Worm (Caenorhabditis elegans) whole organism, L4 larva: ENCODE measurements around the gene ssl-1.

Source experiments
- D1046.2 ChIP-seq: fragments of 200-800 bp; sonication (Bioruptor generic); IDR thresholded peaks from 2 replicates; pipeline ENCODE4 v1.3.6; 2022; ENCODE audit warnings: missing genetic modification characterization, missing compliant biosample characterization
- F10B5.3 ChIP-seq: sonication (generic microtip); optimal IDR thresholded peaks from 2 replicates; lab custom pipeline; 2016; ENCODE audit warnings: mild to moderate bottlenecking, missing genetic modification characterization, missing compliant biosample characterization
- Y48G9A.11 ChIP-seq: fragments of 200-800 bp; sonication (Bioruptor generic); IDR thresholded peaks from 2 replicates; pipeline ENCODE4 v1.3.6; 2022; ENCODE audit warnings: missing genetic modification reagents, missing genetic modification characterization, missing compliant biosample characterization
- Y5F2A.4 ChIP-seq: fragments of 200-800 bp; sonication (Bioruptor generic); optimal IDR thresholded peaks from 2 replicates; lab custom pipeline; 2018; ENCODE audit warnings: mild to moderate bottlenecking, missing genetic modification characterization, missing compliant biosample characterization
- Y75B8A.6 ChIP-seq: fragments of 200-800 bp; sonication (Bioruptor generic); IDR thresholded peaks from 2 replicates; pipeline ENCODE4 v1.3.6; 2022; ENCODE audit warnings: missing genetic modification reagents, missing genetic modification characterization, missing compliant biosample characterization
- ZK546.5 ChIP-seq, 2 experiments: sonication (generic microtip); optimal IDR thresholded peaks; 2 replicates each; lab custom pipeline; 2017; ENCODE audit warnings: missing biosample characterization in 2 of 2, missing genetic modification characterization in 2 of 2
- aha-1 ChIP-seq: fragments of 150-350 bp; peaks from one replicate; lab custom pipeline; 2014; ENCODE audit warnings: missing biosample characterization, missing genetic modification characterization
- aly-2 ChIP-seq: sonication (generic microtip); optimal IDR thresholded peaks from 2 replicates; lab custom pipeline; 2018; ENCODE audit warnings: missing biosample characterization, missing genetic modification characterization
- attf-4 ChIP-seq: sonication (generic microtip); optimal IDR thresholded peaks from 3 replicates; lab custom pipeline; 2017; ENCODE audit warnings: missing biosample characterization, missing genetic modification characterization
- ceh-20 ChIP-seq: fragments of 200-800 bp; sonication (Bioruptor generic); IDR thresholded peaks from 2 replicates; pipeline ENCODE4 v1.3.6; 2022; ENCODE audit warnings: missing genetic modification reagents, missing genetic modification characterization, missing compliant biosample characterization
- ceh-28 ChIP-seq: fragments of 150-350 bp; optimal IDR thresholded peaks from 2 replicates; lab custom pipeline; 2014; ENCODE audit warnings: missing biosample characterization, missing genetic modification reagents, missing genetic modification characterization
- ceh-44 ChIP-seq: fragments of 200-800 bp; sonication (Bioruptor generic); IDR thresholded peaks from 2 replicates; pipeline ENCODE4 v1.3.6; 2022; ENCODE audit warnings: missing genetic modification reagents, missing genetic modification characterization, missing compliant biosample characterization
- daf-12 ChIP-seq: fragments of 150-350 bp; optimal IDR thresholded peaks from 2 replicates; lab custom pipeline; 2014; ENCODE audit warnings: missing biosample characterization, missing genetic modification reagents, missing genetic modification characterization
- daf-8 ChIP-seq: fragments of 200-800 bp; sonication (Bioruptor generic); IDR thresholded peaks from 2 replicates; pipeline ENCODE4 v1.3.6; 2022; ENCODE audit warnings: missing genetic modification characterization, missing compliant biosample characterization
- dpl-1 ChIP-seq: fragments of 150-350 bp; optimal IDR thresholded peaks from 2 replicates; lab custom pipeline; 2014; ENCODE audit warnings: missing biosample characterization, missing genetic modification reagents, missing genetic modification characterization
- dve-1 ChIP-seq: sonication (generic microtip); optimal IDR thresholded peaks from 2 replicates; lab custom pipeline; 2017; ENCODE audit warnings: antibody characterized with exemption, mild to moderate bottlenecking, missing genetic modification characterization, missing compliant biosample characterization; ENCODE audit not compliant: insufficient read depth
- fkh-10 ChIP-seq: fragments of 150-350 bp; optimal IDR thresholded peaks from 2 replicates; lab custom pipeline; 2014; ENCODE audit warnings: missing biosample characterization, missing genetic modification reagents, missing genetic modification characterization
- hif-1 ChIP-seq, 2 experiments: sonication (generic microtip); optimal IDR thresholded peaks; 2 replicates each; lab custom pipeline; 2016 to 2017; ENCODE audit warnings: missing compliant biosample characterization in 2 of 2, missing genetic modification characterization in 2 of 2, missing genetic modification reagents in 2 of 2, missing genotype in 2 of 2, mild to moderate bottlenecking in 1 of 2
- lim-7 ChIP-seq: fragments of 200-800 bp; sonication (Bioruptor generic); IDR thresholded peaks from 2 replicates; pipeline ENCODE4 v1.3.6; 2022; ENCODE audit warnings: missing genetic modification characterization, missing compliant biosample characterization
- lin-13 ChIP-seq: fragments of 150-350 bp; optimal IDR thresholded peaks from 2 replicates; lab custom pipeline; 2014; ENCODE audit warnings: missing biosample characterization, missing genetic modification reagents, missing genetic modification characterization
- lin-15B ChIP-seq: fragments of 150-350 bp; sonication (generic microtip); optimal IDR thresholded peaks from 3 replicates; lab custom pipeline; 2014; ENCODE audit warnings: missing biosample characterization, missing genetic modification characterization
- lin-39 ChIP-seq: fragments of 150-350 bp; optimal IDR thresholded peaks from 2 replicates; lab custom pipeline; 2014; ENCODE audit warnings: missing biosample characterization, missing genetic modification reagents, missing genetic modification characterization
- lir-3 ChIP-seq: sonication (generic microtip); optimal IDR thresholded peaks from 2 replicates; lab custom pipeline; 2016; ENCODE audit warnings: mild to moderate bottlenecking, missing genetic modification characterization, missing compliant biosample characterization
- madf-5 ChIP-seq, 2 experiments: fragments of 200-800 bp; sonication (Bioruptor generic); IDR thresholded peaks; 2 replicates each; pipeline ENCODE4 v1.3.6; 2022; ENCODE audit warnings: missing compliant biosample characterization in 2 of 2, missing genetic modification characterization in 2 of 2
- mdt-29 ChIP-seq: fragments of 200-800 bp; sonication (Bioruptor generic); IDR thresholded peaks from 2 replicates; pipeline ENCODE4 v1.3.6; 2022; ENCODE audit warnings: missing genetic modification reagents, missing genetic modification characterization, missing compliant biosample characterization
- mxl-3 ChIP-seq: fragments of 200-800 bp; sonication (Bioruptor generic); optimal IDR thresholded peaks from 2 replicates; lab custom pipeline; 2018; ENCODE audit warnings: mild to moderate bottlenecking, missing genetic modification characterization, missing compliant biosample characterization
- nhr-102 ChIP-seq: sonication (generic microtip); optimal IDR thresholded peaks from 2 replicates; lab custom pipeline; 2016; ENCODE audit warnings: mild to moderate bottlenecking, missing genetic modification characterization, moderate library complexity, missing compliant biosample characterization
- nhr-11 ChIP-seq: fragments of 150-350 bp; optimal IDR thresholded peaks from 2 replicates; lab custom pipeline; 2014; ENCODE audit warnings: missing biosample characterization, missing genetic modification characterization
- nhr-111 ChIP-seq: fragments of 200-800 bp; sonication (Bioruptor generic); optimal IDR thresholded peaks from 2 replicates; lab custom pipeline; 2018; ENCODE audit warnings: mild to moderate bottlenecking, missing genetic modification characterization, missing compliant biosample characterization
- nhr-28 ChIP-seq: fragments of 150-350 bp; optimal IDR thresholded peaks from 2 replicates; lab custom pipeline; 2014; ENCODE audit warnings: missing biosample characterization, missing genetic modification characterization
- nhr-41 ChIP-seq: fragments of 200-800 bp; sonication (Bioruptor generic); IDR thresholded peaks from 2 replicates; pipeline ENCODE4 v1.3.6; 2022; ENCODE audit warnings: missing genetic modification reagents, missing genetic modification characterization, missing compliant biosample characterization
- nhr-48 ChIP-seq: sonication (generic microtip); optimal IDR thresholded peaks from 2 replicates; lab custom pipeline; 2016; ENCODE audit warnings: mild to moderate bottlenecking, missing genetic modification characterization, missing compliant biosample characterization
- pha-4 ChIP-seq, 2 experiments: fragments of 150-350 bp in 1 of 2; fragments of 200-800 bp in 1 of 2; sonication (Bioruptor generic) in 1 of 2; IDR thresholded peaks in 1 of 2; optimal IDR thresholded peaks in 1 of 2; 2 replicates each; pipeline versions ENCODE4 v1.3.6 to Lab custom; 2014 to 2022; ENCODE audit warnings: missing genetic modification characterization in 2 of 2, missing genetic modification reagents in 2 of 2, missing biosample characterization in 1 of 2, missing compliant biosample characterization in 1 of 2
- set-16 ChIP-seq: fragments of 200-800 bp; sonication (Bioruptor generic); IDR thresholded peaks from 2 replicates; pipeline ENCODE4 v1.3.6; 2022; ENCODE audit warnings: missing genetic modification reagents, missing genetic modification characterization, missing compliant biosample characterization
- spr-3 ChIP-seq: fragments of 200-800 bp; sonication (Bioruptor generic); optimal IDR thresholded peaks from 2 replicates; lab custom pipeline; 2018; ENCODE audit warnings: mild to moderate bottlenecking, missing genetic modification characterization, missing compliant biosample characterization
- tag-97 ChIP-seq: fragments of 200-800 bp; sonication (Bioruptor generic); IDR thresholded peaks from 2 replicates; pipeline ENCODE4 v1.3.6; 2022; ENCODE audit warnings: missing genetic modification characterization, missing compliant biosample characterization
- tra-1 ChIP-seq: fragments of 200-800 bp; sonication (Bioruptor generic); IDR thresholded peaks from 2 replicates; pipeline ENCODE4 v1.3.6; 2022; ENCODE audit warnings: missing genetic modification reagents, missing genetic modification characterization, missing compliant biosample characterization
- unc-39 ChIP-seq: sonication (generic microtip); optimal IDR thresholded peaks from 2 replicates; lab custom pipeline; 2017; ENCODE audit warnings: missing biosample characterization, missing genetic modification characterization
- unc-62 ChIP-seq, 3 experiments: fragments of 150-350 bp in 1 of 3; sonication (generic microtip); optimal IDR thresholded peaks in 2 of 3; peaks in 1 of 3; 1 replicate in 1 of 3; 2 replicates in 2 of 3; lab custom pipeline; 2014 to 2017; ENCODE audit warnings: missing biosample characterization in 3 of 3, missing genetic modification characterization in 3 of 3, missing genetic modification reagents in 3 of 3, missing genotype in 1 of 3
- vab-7 ChIP-seq: fragments of 200-800 bp; sonication (Bioruptor generic); IDR thresholded peaks from 2 replicates; pipeline ENCODE4 v1.3.6; 2022; ENCODE audit warnings: missing genetic modification reagents, missing genetic modification characterization, missing compliant biosample characterization
- zag-1 ChIP-seq: fragments of 150-350 bp; optimal IDR thresholded peaks from 2 replicates; lab custom pipeline; 2014; ENCODE audit warnings: missing biosample characterization, missing genetic modification characterization
- zfp-2 ChIP-seq: sonication (generic microtip); optimal IDR thresholded peaks from 2 replicates; lab custom pipeline; 2016; ENCODE audit warnings: mild to moderate bottlenecking, missing genetic modification characterization, missing compliant biosample characterization
- zip-2 ChIP-seq: fragments of 150-350 bp; optimal IDR thresholded peaks from 2 replicates; lab custom pipeline; 2014; ENCODE audit warnings: missing biosample characterization, missing genetic modification characterization
- ztf-7 ChIP-seq: fragments of 150-350 bp; optimal IDR thresholded peaks from 2 replicates; lab custom pipeline; 2014; ENCODE audit warnings: missing biosample characterization, missing genetic modification characterization

The ssl-1 gene

ce11 chrIII:12779676-12780337 lies 65.4 kb downstream of the ssl-1 start, which contains the start of gene gab-1:
gab-1 (minus strand) TSS chrIII:12779726.
- no peak for TF ChIP-seq ZK546.5 (tag; optimal IDR thresholded peaks at IDR 0.05; lab: Kevin White, UChicago)
- TF ChIP-seq set-16 (GFP tag; lab: Robert Waterston, UW): peak; percentile 77
- TF ChIP-seq aha-1 (tag; lab: Kevin White, UChicago): peak; percentile 10

DNA sequence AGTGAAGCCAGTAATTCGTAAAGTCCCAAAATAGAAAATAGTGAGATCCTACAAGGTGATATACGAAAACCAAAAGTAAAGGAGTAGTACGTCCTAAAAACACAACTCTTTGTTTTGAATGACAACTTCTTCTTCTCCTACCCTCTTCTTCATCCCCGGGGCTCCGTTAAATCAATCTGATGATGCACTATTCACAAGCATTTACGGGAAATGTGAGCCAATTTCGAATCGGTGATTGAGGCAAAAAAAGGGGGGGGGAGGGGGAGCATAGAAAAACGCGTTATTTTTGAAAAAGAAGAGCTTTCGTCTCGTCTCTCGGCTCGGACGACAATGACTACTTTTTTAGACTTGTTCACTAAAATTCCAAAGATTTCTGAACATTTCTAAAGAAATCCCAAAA lies 69.5 kb downstream of the ssl-1 start:
- TF ChIP-seq nhr-48 (no peak), fkh-10 (GFP tag; lab: Kevin White, UChicago) (peak; percentile 71), hif-1 (tag; optimal IDR thresholded peaks at IDR 0.05; lab: Kevin White, UChicago) (no peak)

DNA sequence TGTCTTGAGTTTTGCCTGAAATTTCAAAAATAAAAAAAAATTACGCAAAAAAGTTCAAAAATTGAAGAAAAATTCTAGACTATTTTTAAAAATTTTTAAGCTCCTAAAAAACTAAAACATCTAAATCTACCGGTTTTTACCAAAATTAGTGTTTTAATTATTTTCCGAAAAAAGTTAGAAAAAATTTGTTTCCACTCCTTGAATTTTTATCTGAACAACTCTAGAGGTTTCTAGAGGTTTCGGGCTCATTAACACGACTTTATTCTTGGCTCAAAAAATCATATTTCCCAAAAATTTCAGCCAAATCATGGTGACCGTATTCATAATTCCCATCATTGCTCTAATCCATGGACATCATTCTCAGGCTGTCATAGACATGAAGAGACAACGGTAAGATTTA lies 70.5 kb downstream of the ssl-1 start, which contains the start of gene lgc-37:
Gene lgc-37, plus strand, starts transcription at position 301 of the 400 bp plus-strand sequence.
- TF ChIP-seq Y75B8A.6 (GFP tag; lab: Robert Waterston, UW) (no peak), ceh-44 (no peak), Y5F2A.4 (GFP tag; lab: Kevin White, UChicago) (no peak), nhr-102 (no peak), ceh-20 (no peak), hif-1 (tag; optimal IDR thresholded peaks at IDR 0.05; lab: Kevin White, UChicago) (no peak), daf-8 (GFP tag; lab: Robert Waterston, UW) (no peak), lin-13 (GFP tag; lab: Kevin White, UChicago) (no peak), madf-5 (GFP tag; IDR thresholded peaks at IDR 0.05; lab: Robert Waterston, UW) (no peak), lin-39 (tag; lab: Kevin White, UChicago) (no peak), lin-15B (no peak), F10B5.3 (tag; lab: Kevin White, UChicago) (no peak), nhr-11 (no peak), attf-4 (no peak), zfp-2 (no peak), lir-3 (no peak), zip-2 (tag; lab: Kevin White, UChicago) (no peak), ceh-28 (tag; lab: Kevin White, UChicago) (no peak)

- TF ChIP-seq lin-39 (tag; lab: Kevin White, UChicago) (no peak), attf-4 (no peak), lim-7 (GFP tag; lab: Robert Waterston, UW) (no peak), nhr-28 (tag; lab: Kevin White, UChicago) (no peak), spr-3 (GFP tag; lab: Kevin White, UChicago) (no peak), vab-7 (no peak), ceh-44 (no peak), zag-1 (no peak), unc-62 (GFP tag; optimal IDR thresholded peaks at IDR 0.05 in 1 of 2; lab: Kevin White, UChicago) (no peak), unc-62 (tag; optimal IDR thresholded peaks at IDR 0.05; lab: Kevin White, UChicago) (no peak), lin-15B (no peak), Y48G9A.11 (no peak), mdt-29 (GFP tag; lab: Robert Waterston, UW) (no peak), unc-39 (tag; lab: Kevin White, UChicago) (no peak), ztf-7 (tag; lab: Kevin White, UChicago) (no peak)
These were observed 71.1 kb downstream of the ssl-1 start for ce11 chrIII:12785427-12785826.

- TF ChIP-seq daf-12 (tag; lab: Kevin White, UChicago) (no peak), nhr-111 (no peak), set-16 (GFP tag; lab: Robert Waterston, UW) (peak; percentile 67), nhr-48 (no peak), dve-1 (tag; lab: Kevin White, UChicago) (no peak), aha-1 (tag; lab: Kevin White, UChicago) (peak; percentile 68), D1046.2 (GFP tag; lab: Robert Waterston, UW) (no peak), nhr-41 (GFP tag; lab: Robert Waterston, UW) (no peak), tra-1 (GFP tag; lab: Robert Waterston, UW) (no peak), mxl-3 (GFP tag; lab: Kevin White, UChicago) (no peak), tag-97 (no peak), pha-4 (GFP tag; IDR thresholded peaks at IDR 0.05; lab: Robert Waterston, UW) (no peak), pha-4 (tag; optimal IDR thresholded peaks at IDR 0.05; lab: Kevin White, UChicago) (no peak), dpl-1 (GFP tag; lab: Kevin White, UChicago) (no peak), nhr-28 (tag; lab: Kevin White, UChicago) (no peak), aly-2 (tag; lab: Kevin White, UChicago) (no peak), fkh-10 (GFP tag; lab: Kevin White, UChicago) (no peak)
- TF ChIP-seq, all 104 proteins: peak for 2
These were observed 73.9 kb downstream of the ssl-1 start for ce11 chrIII:12788239-12788638.
